4 worm cellular contexts compared by ENCODE assay signal in the genomic region with DNA sequence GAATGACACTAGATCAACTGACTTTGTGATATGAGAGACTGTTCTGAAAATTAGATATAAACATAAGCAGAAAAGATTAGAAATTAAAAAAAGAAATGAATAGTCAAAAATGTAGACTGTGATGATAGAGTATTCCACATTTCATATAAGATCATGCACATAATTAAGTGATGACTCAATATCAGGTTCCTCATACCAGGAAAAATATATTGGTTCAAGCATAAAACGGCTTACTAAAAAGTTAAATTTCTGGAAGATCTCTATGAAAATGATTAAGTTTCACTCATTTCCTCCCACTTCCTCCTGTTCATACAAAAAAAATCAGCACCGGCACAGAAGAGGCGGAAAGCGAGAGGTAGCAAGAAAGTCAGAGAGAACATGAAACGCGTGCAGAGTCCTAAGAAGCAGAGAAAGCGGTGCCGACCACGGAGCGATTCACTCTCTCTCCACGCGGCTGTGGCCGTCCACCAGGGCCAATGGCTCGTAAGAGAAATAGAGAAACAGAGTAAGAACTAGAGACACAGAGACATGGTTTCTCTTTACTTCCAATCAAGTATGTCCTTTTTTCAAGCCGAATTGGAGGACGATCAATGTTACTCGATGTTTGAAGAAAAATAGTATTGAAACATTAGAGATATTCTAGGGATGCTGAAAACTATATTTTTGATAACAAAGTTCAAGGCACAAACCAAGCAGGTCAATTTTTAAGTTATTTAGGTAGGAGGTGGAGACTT.
TF ChIP-seq lines count a peak whose summit lies in the region.

TSS of gene ZK688.5 (minus strand) at position 51 of the 734 bp plus-strand sequence.
TSS of gene fahd-1 (plus strand) at position 684 of the 734 bp plus-strand sequence.

TF ChIP-seq in whole organism, L2 larva, 48 proteins besides CTCF, POLR2A, EP300 and RAD21 (continued from another document):
- no peak for TF ChIP-seq unc-62 (GFP tag; optimal IDR thresholded peaks at IDR 0.05; lab: Kevin White, UChicago)
- TF ChIP-seq nhr-21 (tag; optimal IDR thresholded peaks at IDR 0.05; lab: Kevin White, UChicago) = peak; percentile 77
- TF ChIP-seq egl-27 (tag; optimal IDR thresholded peaks at IDR 0.05; lab: Kevin White, UChicago) = peak; percentile 37
- TF ChIP-seq dmd-4 (tag; optimal IDR thresholded peaks at IDR 0.05; lab: Kevin White, UChicago) = no peak
- TF ChIP-seq lin-39 (tag; optimal IDR thresholded peaks at IDR 0.05; lab: Kevin White, UChicago) = no peak
- TF ChIP-seq sem-4 (tag; optimal IDR thresholded peaks at IDR 0.05; lab: Kevin White, UChicago) = peak; percentile 67
- TF ChIP-seq alr-1 (tag; optimal IDR thresholded peaks at IDR 0.05; lab: Kevin White, UChicago) = no peak
- TF ChIP-seq mdl-1 (tag; optimal IDR thresholded peaks at IDR 0.05; lab: Kevin White, UChicago) = peak; percentile 52 to 80
- peak; percentile 87 for TF ChIP-seq C34F6.9 (tag; optimal IDR thresholded peaks at IDR 0.05; lab: Kevin White, UChicago)
- TF ChIP-seq nhr-129 (tag; optimal IDR thresholded peaks at IDR 0.05; lab: Kevin White, UChicago) = peak; percentile 82
- no peak for TF ChIP-seq ZK546.5 (tag; optimal IDR thresholded peaks at IDR 0.05; lab: Kevin White, UChicago)
- peak; percentile 34 for TF ChIP-seq lin-13 (GFP tag; optimal IDR thresholded peaks at IDR 0.05; lab: Kevin White, UChicago)
- TF ChIP-seq nhr-10 (tag; optimal IDR thresholded peaks at IDR 0.05; lab: Kevin White, UChicago) = no peak
- no peak for TF ChIP-seq aly-2 (tag; optimal IDR thresholded peaks at IDR 0.05; lab: Kevin White, UChicago)
- TF ChIP-seq ceh-82 (tag; optimal IDR thresholded peaks at IDR 0.05; lab: Kevin White, UChicago) = no peak
- TF ChIP-seq ztf-4 (tag; optimal IDR thresholded peaks at IDR 0.05; lab: Kevin White, UChicago) = peak; percentile 18
- TF ChIP-seq fos-1 (tag; optimal IDR thresholded peaks at IDR 0.05; lab: Kevin White, UChicago) = peak; percentile 93
- TF ChIP-seq elt-3 (tag; optimal IDR thresholded peaks at IDR 0.05; lab: Kevin White, UChicago) = no peak
- no peak for TF ChIP-seq nhr-11 (tag; optimal IDR thresholded peaks at IDR 0.05; lab: Kevin White, UChicago)
- TF ChIP-seq sma-9 (GFP tag; optimal IDR thresholded peaks at IDR 0.05; lab: Kevin White, UChicago) = peak; percentile 84
- TF ChIP-seq sma-9 (tag; optimal IDR thresholded peaks at IDR 0.05; lab: Kevin White, UChicago) = no peak
- peak; percentile 35 for TF ChIP-seq ama-1 (optimal IDR thresholded peaks at IDR 0.05; lab: Kevin White, UChicago)
- TF ChIP-seq sma-3 (GFP tag; optimal IDR thresholded peaks at IDR 0.05; lab: Kevin White, UChicago) = peak; percentile 70
- no peak for TF ChIP-seq skn-1 (tag; optimal IDR thresholded peaks at IDR 0.05; lab: Kevin White, UChicago)
- TF ChIP-seq blmp-1 (tag; optimal IDR thresholded peaks at IDR 0.05; lab: Kevin White, UChicago; ENCODE audit: insufficient read depth) = peak; percentile 87
- no peak for TF ChIP-seq lin-11 (tag; optimal IDR thresholded peaks at IDR 0.05; lab: Kevin White, UChicago)
- TF ChIP-seq nhr-6 (tag; optimal IDR thresholded peaks at IDR 0.05; lab: Kevin White, UChicago) = no peak
- no peak for TF ChIP-seq unc-39 (tag; optimal IDR thresholded peaks at IDR 0.05; lab: Kevin White, UChicago)

TF ChIP-seq in whole organism, L4 larva, 104 proteins besides CTCF, POLR2A, EP300 and RAD21 (continued from another document and continues in another):
- TF ChIP-seq nhr-11 (tag; optimal IDR thresholded peaks at IDR 0.05; lab: Kevin White, UChicago) (peak; percentile 78), jun-1 (tag; optimal IDR thresholded peaks at IDR 0.05; lab: Kevin White, UChicago) (no peak), nhr-102 (tag; optimal IDR thresholded peaks at IDR 0.05; lab: Kevin White, UChicago) (peak; percentile 21), ces-1 (GFP tag; optimal IDR thresholded peaks at IDR 0.05; lab: Kevin White, UChicago) (no peak), php-3 (GFP tag; IDR thresholded peaks at IDR 0.05; lab: Robert Waterston, UW) (0 out of 2 replicates have a peak, but pooled peaks have one; percentile 25), ctbp-1 (GFP tag; IDR thresholded peaks at IDR 0.05; lab: Robert Waterston, UW) (peak; percentile 57), unc-39 (tag; optimal IDR thresholded peaks at IDR 0.05; lab: Kevin White, UChicago) (no peak), tra-1 (GFP tag; IDR thresholded peaks at IDR 0.05; lab: Robert Waterston, UW) (peak; percentile 42; the same call in 1 of the 2 replicates), Y48G9A.11 (GFP tag; IDR thresholded peaks at IDR 0.05; lab: Robert Waterston, UW) (no peak), pqm-1 (tag; optimal IDR thresholded peaks at IDR 0.05; lab: Kevin White, UChicago) (peak; percentile 48), dve-1 (tag; optimal IDR thresholded peaks at IDR 0.05; lab: Kevin White, UChicago; ENCODE audit: insufficient read depth) (peak; percentile 75), nhr-76 (tag; optimal IDR thresholded peaks at IDR 0.05; lab: Kevin White, UChicago) (no peak), ceh-62 (tag; optimal IDR thresholded peaks at IDR 0.05; lab: Kevin White, UChicago) (no peak), aly-2 (tag; optimal IDR thresholded peaks at IDR 0.05; lab: Kevin White, UChicago) (no peak), fkh-10 (GFP tag; optimal IDR thresholded peaks at IDR 0.05; lab: Kevin White, UChicago) (peak; percentile 48), cey-2 (tag; optimal IDR thresholded peaks at IDR 0.05; lab: Kevin White, UChicago; ENCODE audit: borderline replicate concordance, insufficient read depth) (no peak), ceh-82 (tag; optimal IDR thresholded peaks at IDR 0.05; lab: Kevin White, UChicago) (no peak), attf-4 (tag; optimal IDR thresholded peaks at IDR 0.05; lab: Kevin White, UChicago) (no peak), T26A8.4 (GFP tag; IDR thresholded peaks at IDR 0.05; lab: Robert Waterston, UW) (peak; percentile 18; the same call in 1 of the 2 replicates), ZK546.5 (tag; optimal IDR thresholded peaks at IDR 0.05; lab: Kevin White, UChicago) (no peak), gei-8 (GFP tag; optimal IDR thresholded peaks at IDR 0.05; lab: Kevin White, UChicago) (no peak), ceh-44 (GFP tag; IDR thresholded peaks at IDR 0.05; lab: Robert Waterston, UW) (no peak), ZK337.2 (GFP tag; IDR thresholded peaks at IDR 0.05; lab: Robert Waterston, UW) (no peak), snpc-4 (tag; optimal IDR thresholded peaks at IDR 0.05; lab: Kevin White, UChicago) (no peak), nhr-42 (GFP tag; IDR thresholded peaks at IDR 0.05; lab: Robert Waterston, UW) (no peak), F49E8.2 (tag; optimal IDR thresholded peaks at IDR 0.05; lab: Kevin White, UChicago; ENCODE audit: borderline replicate concordance) (no peak), unc-130 (GFP tag; optimal IDR thresholded peaks at IDR 0.05; lab: Kevin White, UChicago) (no peak), nhr-237 (tag; optimal IDR thresholded peaks at IDR 0.05; lab: Kevin White, UChicago) (no peak), aha-1 (tag; lab: Kevin White, UChicago) (peak; percentile 65), ztf-11 (tag; optimal IDR thresholded peaks at IDR 0.05; lab: Kevin White, UChicago) (no peak), Y5F2A.4 (GFP tag; optimal IDR thresholded peaks at IDR 0.05; lab: Kevin White, UChicago) (no peak), zfp-3 (GFP tag; conservative IDR thresholded peaks at IDR 0.05; lab: Robert Waterston, UW) (no peak), egl-43 (GFP tag; IDR thresholded peaks at IDR 0.05; lab: Robert Waterston, UW) (no peak)

TF ChIP-seq in whole organism, late embryonic, 69 proteins besides CTCF, POLR2A, EP300 and RAD21 (continued from another document and continues in another):
- TF ChIP-seq pax-1 (tag; optimal IDR thresholded peaks at IDR 0.05; lab: Kevin White, UChicago) = no peak
- no peak for TF ChIP-seq K09A11.1 (tag; optimal IDR thresholded peaks at IDR 0.05; lab: Kevin White, UChicago; ENCODE audit: insufficient read depth)
- TF ChIP-seq ceh-31 (tag; optimal IDR thresholded peaks at IDR 0.05; lab: Kevin White, UChicago) = peak; percentile 78
- TF ChIP-seq tbx-7 (tag; optimal IDR thresholded peaks at IDR 0.05; lab: Kevin White, UChicago) = no peak
- no peak for TF ChIP-seq pat-9 (tag; optimal IDR thresholded peaks at IDR 0.05; lab: Kevin White, UChicago)
- TF ChIP-seq madf-2 (tag; optimal IDR thresholded peaks at IDR 0.05; lab: Kevin White, UChicago) = no peak
- TF ChIP-seq npax-4 (tag; optimal IDR thresholded peaks at IDR 0.05; lab: Kevin White, UChicago) = no peak
- peak; percentile 66 for TF ChIP-seq unc-55 (GFP tag; optimal IDR thresholded peaks at IDR 0.05; lab: Kevin White, UChicago)
- peak; percentile 80 for TF ChIP-seq ceh-34 (tag; optimal IDR thresholded peaks at IDR 0.05; lab: Kevin White, UChicago)
- no peak for TF ChIP-seq nhr-11 (tag; optimal IDR thresholded peaks at IDR 0.05; lab: Kevin White, UChicago)
- no peak for TF ChIP-seq Y22D7AL.16 (tag; optimal IDR thresholded peaks at IDR 0.05; lab: Kevin White, UChicago)
- no peak for TF ChIP-seq hlh-6 (tag; optimal IDR thresholded peaks at IDR 0.05; lab: Kevin White, UChicago)
- no peak for TF ChIP-seq dmd-4 (tag; optimal IDR thresholded peaks at IDR 0.05; lab: Kevin White, UChicago; ENCODE audit: borderline replicate concordance)
- no peak for TF ChIP-seq ceh-45 (GFP tag; IDR thresholded peaks at IDR 0.05; lab: Robert Waterston, UW)
- peak; percentile 63 for TF ChIP-seq tbx-2 (tag; optimal IDR thresholded peaks at IDR 0.05; lab: Kevin White, UChicago)
- no peak for TF ChIP-seq nhr-232 (tag; optimal IDR thresholded peaks at IDR 0.05; lab: Kevin White, UChicago)
- TF ChIP-seq T23F11.4 (GFP tag; optimal IDR thresholded peaks at IDR 0.05; lab: Kevin White, UChicago) = no peak
- no peak for TF ChIP-seq sox-2 (GFP tag; IDR thresholded peaks at IDR 0.05; lab: Robert Waterston, UW)
- peak; percentile 57 for TF ChIP-seq ref-2 (tag; optimal IDR thresholded peaks at IDR 0.05; lab: Kevin White, UChicago)
- TF ChIP-seq unc-86 (tag; optimal IDR thresholded peaks at IDR 0.05; lab: Kevin White, UChicago) = no peak
- TF ChIP-seq pag-3 (tag; optimal IDR thresholded peaks at IDR 0.05; lab: Kevin White, UChicago; ENCODE audit: borderline replicate concordance) = no peak
- no peak for TF ChIP-seq fkh-10 (GFP tag; optimal IDR thresholded peaks at IDR 0.05; lab: Kevin White, UChicago)
- peak; percentile 91 for TF ChIP-seq nfya-1 (tag; optimal IDR thresholded peaks at IDR 0.05; lab: Kevin White, UChicago)
- TF ChIP-seq lim-6 (tag; optimal IDR thresholded peaks at IDR 0.05; lab: Kevin White, UChicago) = no peak
- TF ChIP-seq dve-1 (tag; optimal IDR thresholded peaks at IDR 0.05; lab: Kevin White, UChicago) = no peak
- no peak for TF ChIP-seq lin-11 (tag; optimal IDR thresholded peaks at IDR 0.05; lab: Kevin White, UChicago)
- TF ChIP-seq ceh-9 (tag; optimal IDR thresholded peaks at IDR 0.05; lab: Kevin White, UChicago) = no peak
- TF ChIP-seq elt-2 (tag; optimal IDR thresholded peaks at IDR 0.05; lab: Kevin White, UChicago) = peak; percentile 65
- TF ChIP-seq fax-1 (tag; optimal IDR thresholded peaks at IDR 0.05; lab: Kevin White, UChicago) = no peak
- no peak for TF ChIP-seq pqm-1 (tag; optimal IDR thresholded peaks at IDR 0.05; lab: Kevin White, UChicago)
- TF ChIP-seq ama-1 (optimal IDR thresholded peaks at IDR 0.05; lab: Kevin White, UChicago) = no peak
- no peak for TF ChIP-seq sdc-2 (tag; optimal IDR thresholded peaks at IDR 0.05; lab: Kevin White, UChicago)
- no peak for TF ChIP-seq hlh-15 (tag; optimal IDR thresholded peaks at IDR 0.05; lab: Kevin White, UChicago)
- TF ChIP-seq unc-3 (GFP tag; conservative IDR thresholded peaks at IDR 0.05; lab: Robert Waterston, UW) = no peak
- TF ChIP-seq unc-3 (tag; optimal IDR thresholded peaks at IDR 0.05; lab: Kevin White, UChicago) = no peak
- peak; percentile 79 for TF ChIP-seq ceh-18 (tag; optimal IDR thresholded peaks at IDR 0.05; lab: Kevin White, UChicago)
- TF ChIP-seq ztf-16 (tag; optimal IDR thresholded peaks at IDR 0.05; lab: Kevin White, UChicago) = no peak

TF ChIP-seq in whole organism, mixed stage, embryonic, 35 proteins besides CTCF, POLR2A, EP300 and RAD21 (continued from another document):
- TF ChIP-seq ceh-39 (tag; optimal IDR thresholded peaks at IDR 0.05; lab: Kevin White, UChicago) (peak; percentile 8), ham-2 (GFP tag; optimal IDR thresholded peaks at IDR 0.05; lab: Kevin White, UChicago) (peak; percentile 74), sptf-1 (tag; optimal IDR thresholded peaks at IDR 0.05; lab: Kevin White, UChicago) (no peak), cnd-1 (tag; optimal IDR thresholded peaks at IDR 0.05; lab: Kevin White, UChicago) (peak; percentile 10), unc-120 (tag; optimal IDR thresholded peaks at IDR 0.05; lab: Kevin White, UChicago; ENCODE audit: poor library complexity, severe bottlenecking) (peak; percentile 68), lin-13 (tag; optimal IDR thresholded peaks at IDR 0.05; lab: Kevin White, UChicago) (peak; percentile 19), hlh-1 (tag; optimal IDR thresholded peaks at IDR 0.05; lab: Kevin White, UChicago) (peak; percentile 93)
